Fruit fly (Drosophila melanogaster) whole organism, prepupa: ENCODE data around the gene PolG2.

Source experiments
- CG10631 ChIP-seq: fragments of 200-800 bp; sonication (Bioruptor generic); optimal IDR thresholded peaks from 2 replicates; lab custom pipeline; 2016; ENCODE audit warnings: missing biosample characterization, missing genetic modification characterization
- CG11902 ChIP-seq: fragments of 200-800 bp; sonication (Bioruptor generic); optimal IDR thresholded peaks from 3 replicates; lab custom pipeline; 2016; ENCODE audit warnings: missing biosample characterization, missing genetic modification characterization
- CG1621 ChIP-seq: fragments of 200-800 bp; sonication (Bioruptor generic); optimal IDR thresholded peaks from 3 replicates; lab custom pipeline; 2018; ENCODE audit warnings: missing biosample characterization, mild to moderate bottlenecking, missing genetic modification characterization
- CG16779 ChIP-seq: fragments of 200-800 bp; sonication (Bioruptor generic); optimal IDR thresholded peaks from 3 replicates; lab custom pipeline; 2017; ENCODE audit warnings: missing biosample characterization, mild to moderate bottlenecking, missing genetic modification characterization
- CG3032 ChIP-seq: fragments of 200-800 bp; optimal IDR thresholded peaks from 2 replicates; lab custom pipeline; 2019; ENCODE audit warnings: missing biosample characterization, mild to moderate bottlenecking, missing genetic modification characterization, moderate library complexity
- CG31627 ChIP-seq: fragments of 200-800 bp; sonication (Bioruptor generic); optimal IDR thresholded peaks from 3 replicates; lab custom pipeline; 2016; ENCODE audit warnings: missing biosample characterization, missing genetic modification characterization
- CG34406 ChIP-seq: fragments of 200-800 bp; sonication (Bioruptor generic); optimal IDR thresholded peaks from 3 replicates; lab custom pipeline; 2016; ENCODE audit warnings: missing biosample characterization, missing genetic modification characterization
- CG3919 ChIP-seq: fragments of 200-800 bp; sonication (Bioruptor generic); optimal IDR thresholded peaks from 3 replicates; lab custom pipeline; 2016; ENCODE audit warnings: missing biosample characterization, missing genetic modification characterization
- CG6276 ChIP-seq: fragments of 200-800 bp; sonication (Bioruptor generic); optimal IDR thresholded peaks from 2 replicates; lab custom pipeline; 2017; ENCODE audit warnings: missing biosample characterization, mild to moderate bottlenecking, missing genetic modification characterization
- CG7368 ChIP-seq: fragments of 200-800 bp; sonication (Bioruptor generic); optimal IDR thresholded peaks from 3 replicates; lab custom pipeline; 2016; ENCODE audit warnings: missing biosample characterization, missing genetic modification characterization
- CG8119 ChIP-seq: fragments of 200-800 bp; sonication (Bioruptor generic); IDR thresholded peaks from 3 replicates; pipeline ENCODE4 v1.3.6; 2022; ENCODE audit warnings: missing biosample characterization, missing genetic modification characterization
- CG8319 ChIP-seq: fragments of 200-800 bp; sonication (Bioruptor generic); optimal IDR thresholded peaks from 3 replicates; lab custom pipeline; 2016; ENCODE audit warnings: missing biosample characterization, missing genetic modification characterization
- CG9139 ChIP-seq: fragments of 200-800 bp; sonication (Bioruptor generic); optimal IDR thresholded peaks from 3 replicates; lab custom pipeline; 2017; ENCODE audit warnings: missing biosample characterization, mild to moderate bottlenecking, missing genetic modification characterization
- Eip78C ChIP-seq: fragments of 200-800 bp; sonication (Bioruptor generic); peaks from one replicate; lab custom pipeline; 2016; ENCODE audit warnings: missing biosample characterization, missing genetic modification characterization
- Ets21C ChIP-seq: fragments of 200-800 bp; sonication (Bioruptor generic); optimal IDR thresholded peaks from 3 replicates; lab custom pipeline; 2016; ENCODE audit warnings: missing biosample characterization, missing genetic modification characterization
- Ets96B ChIP-seq: fragments of 200-800 bp; optimal IDR thresholded peaks from 2 replicates; lab custom pipeline; 2019; ENCODE audit warnings: missing biosample characterization, mild to moderate bottlenecking, missing genetic modification characterization, moderate library complexity
- Gug ChIP-seq: fragments of 200-800 bp; sonication (Bioruptor generic); IDR thresholded peaks from 2 replicates; pipeline ENCODE4 v1.3.6; 2022; ENCODE audit warnings: missing biosample characterization, missing genetic modification characterization
- Hr39 ChIP-seq: fragments of 200-800 bp; sonication (Bioruptor generic); optimal IDR thresholded peaks from 2 replicates; lab custom pipeline; 2016; ENCODE audit warnings: missing biosample characterization, missing genetic modification characterization
- Met ChIP-seq: fragments of 200-800 bp; sonication (Bioruptor generic); optimal IDR thresholded peaks from 3 replicates; lab custom pipeline; 2016; ENCODE audit warnings: missing biosample characterization, missing genetic modification characterization
- OdsH ChIP-seq: fragments of 200-800 bp; sonication (Bioruptor generic); optimal IDR thresholded peaks from 3 replicates; lab custom pipeline; 2016; ENCODE audit warnings: missing biosample characterization, missing genetic modification characterization
- Smox ChIP-seq: fragments of 200-800 bp; sonication (Bioruptor generic); optimal IDR thresholded peaks from 3 replicates; lab custom pipeline; 2016; ENCODE audit warnings: missing biosample characterization, missing genetic modification characterization
- Sox102F ChIP-seq: fragments of 200-800 bp; sonication (Bioruptor generic); optimal IDR thresholded peaks from 2 replicates; lab custom pipeline; 2016; ENCODE audit warnings: missing biosample characterization, mild to moderate bottlenecking, missing genetic modification characterization
- Sox14 ChIP-seq: fragments of 200-800 bp; sonication (Bioruptor generic); optimal IDR thresholded peaks from 3 replicates; lab custom pipeline; 2016; ENCODE audit warnings: missing biosample characterization, missing genetic modification characterization
- Sox15 ChIP-seq: fragments of 200-800 bp; sonication (Bioruptor generic); optimal IDR thresholded peaks from 3 replicates; lab custom pipeline; 2016; ENCODE audit warnings: missing biosample characterization, missing genetic modification characterization
- achi ChIP-seq: fragments of 200-800 bp; sonication (Bioruptor generic); optimal IDR thresholded peaks from 3 replicates; lab custom pipeline; 2016; ENCODE audit warnings: missing biosample characterization, missing genetic modification characterization
- cyc ChIP-seq: fragments of 200-800 bp; sonication (Bioruptor generic); optimal IDR thresholded peaks from 3 replicates; lab custom pipeline; 2016; ENCODE audit warnings: missing biosample characterization, missing genetic modification characterization
- esn ChIP-seq: fragments of 200-800 bp; sonication (Bioruptor generic); optimal IDR thresholded peaks from 2 replicates; lab custom pipeline; 2016; ENCODE audit warnings: missing biosample characterization, mild to moderate bottlenecking, missing genetic modification characterization, moderate library complexity
- fd59A ChIP-seq: fragments of 200-800 bp; sonication (Bioruptor generic); optimal IDR thresholded peaks from 2 replicates; lab custom pipeline; 2017; ENCODE audit warnings: missing biosample characterization, mild to moderate bottlenecking, missing genetic modification characterization, missing genetic modification reagents
- fkh ChIP-seq: fragments of 200-800 bp; sonication (Bioruptor generic); optimal IDR thresholded peaks from 3 replicates; lab custom pipeline; 2017; ENCODE audit warnings: missing biosample characterization, mild to moderate bottlenecking, missing genetic modification characterization, moderate library complexity
- net ChIP-seq: fragments of 200-800 bp; sonication (Bioruptor generic); optimal IDR thresholded peaks from 3 replicates; lab custom pipeline; 2016; ENCODE audit warnings: missing biosample characterization, missing genetic modification characterization
- salr ChIP-seq, 2 experiments: fragments of 200-800 bp; sonication (Bioruptor generic); optimal IDR thresholded peaks; 3 replicates each; lab custom pipeline; 2016 to 2018; ENCODE audit warnings: missing biosample characterization in 2 of 2, missing genetic modification characterization in 2 of 2, mild to moderate bottlenecking in 1 of 2
- spab ChIP-seq: fragments of 200-800 bp; sonication (Bioruptor generic); optimal IDR thresholded peaks from 2 replicates; lab custom pipeline; 2017; ENCODE audit warnings: missing biosample characterization, mild to moderate bottlenecking, missing genetic modification characterization, missing genetic modification reagents
- svp ChIP-seq: fragments of 200-800 bp; sonication (Bioruptor generic); peaks from one replicate; lab custom pipeline; 2016; ENCODE audit warnings: missing biosample characterization, missing genetic modification characterization
- topi ChIP-seq: fragments of 200-800 bp; sonication (Bioruptor generic); optimal IDR thresholded peaks from 3 replicates; lab custom pipeline; 2016; ENCODE audit warnings: missing biosample characterization, missing genetic modification characterization
- vri ChIP-seq: fragments of 200-800 bp; sonication (Bioruptor generic); optimal IDR thresholded peaks from 3 replicates; lab custom pipeline; 2016; ENCODE audit warnings: missing biosample characterization, mild to moderate bottlenecking, missing genetic modification characterization

PolG2 gene

dm6 chr2L:13783264-13784154, 49.4 kb downstream of the PolG2 start, which contains the start of gene Eato:
Gene Eato, plus strand, starts transcription at chr2L:13784084.
- peak; percentile 15 for TF ChIP-seq CG34406 (GFP tag; lab: Kevin White, UChicago)
- no peak for TF ChIP-seq fd59A
- no peak for TF ChIP-seq CG6276
- TF ChIP-seq Eip78C, result peak; percentile 81
- no peak for TF ChIP-seq Met (GFP tag; lab: Kevin White, UChicago)
- TF ChIP-seq CG1621 (tag; lab: Kevin White, UChicago), result no peak
- no peak for TF ChIP-seq Smox (GFP tag; lab: Kevin White, UChicago)
- TF ChIP-seq CG9139 (GFP tag; lab: Kevin White, UChicago), result no peak
- TF ChIP-seq esn (GFP tag; lab: Kevin White, UChicago), result peak; percentile 43
- no peak for TF ChIP-seq Ets21C
- TF ChIP-seq CG11902, result peak; percentile 50
- TF ChIP-seq net (GFP tag; lab: Kevin White, UChicago), result no peak
- no peak for TF ChIP-seq fkh (GFP tag; lab: Kevin White, UChicago)
- no peak for TF ChIP-seq CG16779 (tag; lab: Kevin White, UChicago)
- TF ChIP-seq vri, result no peak
- 0 out of 3 replicates have a peak, but pooled peaks have one; percentile 41 for TF ChIP-seq CG8119 (GFP tag; lab: Robert Waterston, UW)
- TF ChIP-seq spab (GFP tag; lab: Kevin White, UChicago), result no peak
- TF ChIP-seq salr (GFP tag; optimal IDR thresholded peaks at IDR 0.05; lab: Kevin White, UChicago), result no peak
- peak; percentile 34 for TF ChIP-seq cyc (GFP tag; lab: Kevin White, UChicago)
- peak; percentile 39 for TF ChIP-seq CG10631 (GFP tag; lab: Kevin White, UChicago)
- peak; percentile 6 for TF ChIP-seq topi (GFP tag; lab: Kevin White, UChicago)
- TF ChIP-seq Sox14, result peak; percentile 56
- no peak for TF ChIP-seq svp (GFP tag; lab: Kevin White, UChicago)
- TF ChIP-seq OdsH, result no peak
- no peak for TF ChIP-seq Hr39 (GFP tag; lab: Kevin White, UChicago)
- TF ChIP-seq CG31627 (GFP tag; lab: Kevin White, UChicago), result peak; percentile 33
- TF ChIP-seq CG7368 (GFP tag; lab: Kevin White, UChicago), result no peak
- peak; percentile 35 for TF ChIP-seq CG3032 (tag; lab: Kevin White, UChicago)
- no peak for TF ChIP-seq achi (GFP tag; lab: Kevin White, UChicago)
- no peak for TF ChIP-seq Sox15 (GFP tag; lab: Kevin White, UChicago)
- TF ChIP-seq CG3919 (GFP tag; lab: Kevin White, UChicago), result no peak
- TF ChIP-seq CG8319 (GFP tag; lab: Kevin White, UChicago), result peak; percentile 17
- TF ChIP-seq Sox102F (GFP tag; lab: Kevin White, UChicago), result no peak
- peak; percentile 33; the same call in 1 of the 2 replicates for TF ChIP-seq Gug (GFP tag; lab: Robert Waterston, UW)
- TF ChIP-seq Ets96B (tag; lab: Kevin White, UChicago), result peak; percentile 5
- TF ChIP-seq, all 60 proteins: peak for 14
